Worm (Caenorhabditis elegans): ENCODE results near the gene C34E11.2.

DNA sequence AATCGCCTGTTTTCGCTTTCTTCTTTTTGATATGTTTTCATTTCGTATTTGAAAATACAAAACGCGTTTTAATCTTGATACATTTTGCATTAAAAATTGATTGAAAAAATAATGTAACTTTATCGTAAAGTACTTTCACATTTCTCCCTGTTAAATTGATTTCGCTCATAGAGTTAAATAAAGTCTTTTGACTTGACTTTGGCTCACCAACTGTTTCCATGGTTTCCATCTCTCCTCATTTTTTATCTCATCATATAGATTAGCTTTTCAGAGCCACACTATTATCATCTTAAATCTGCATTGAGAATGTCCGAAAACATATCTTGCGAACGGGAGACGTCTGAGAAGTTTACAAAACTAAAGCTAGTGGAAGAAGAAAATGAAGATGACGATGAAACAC lies 48.8 kb upstream of the C34E11.2 start, which contains the start of gene F54F7.10:
- no peak for TF ChIP-seq egl-27 (tag; optimal IDR thresholded peaks at IDR 0.05)
- no peak for TF ChIP-seq nhr-84 (tag; optimal IDR thresholded peaks at IDR 0.05)
- TF ChIP-seq blmp-1 (tag; optimal IDR thresholded peaks at IDR 0.05) = no peak
- TF ChIP-seq nhr-11 (tag; optimal IDR thresholded peaks at IDR 0.05) = no peak
